Worm (Caenorhabditis elegans): ENCODE data around the gene B0250.18.
A peak's percentile ranks its signal among the peaks of the same experiment; 100 is the strongest.

- no peak for TF ChIP-seq ama-1 (optimal IDR thresholded peaks at IDR 0.05)
- no peak for TF ChIP-seq scrt-1 (GFP tag; IDR thresholded peaks at IDR 0.05)
- TF ChIP-seq B0310.2 (tag; optimal IDR thresholded peaks at IDR 0.05) = no peak
- peak; percentile 41 for TF ChIP-seq F13C5.2 (tag; optimal IDR thresholded peaks at IDR 0.05)
- TF ChIP-seq sea-1 (GFP tag; conservative IDR thresholded peaks at IDR 0.05) = no peak
- TF ChIP-seq flt-1 (GFP tag; IDR thresholded peaks at IDR 0.05) = no peak
- TF ChIP-seq hmg-4 (GFP tag; optimal IDR thresholded peaks at IDR 0.05) = no peak
- no peak for TF ChIP-seq tbx-11 (GFP tag; IDR thresholded peaks at IDR 0.05)
- no peak for TF ChIP-seq aly-1 (tag; optimal IDR thresholded peaks at IDR 0.05)
- no peak for TF ChIP-seq tbx-37 (GFP tag; conservative IDR thresholded peaks at IDR 0.05)
These were observed 32.8 kb upstream of the B0250.18 start, which contains the start of gene B0250.5 for ce11 chrV:20493271-20494231.
